Worm (Caenorhabditis elegans): ENCODE measurements around the gene vti-1.

Gene vti-1

DNA sequence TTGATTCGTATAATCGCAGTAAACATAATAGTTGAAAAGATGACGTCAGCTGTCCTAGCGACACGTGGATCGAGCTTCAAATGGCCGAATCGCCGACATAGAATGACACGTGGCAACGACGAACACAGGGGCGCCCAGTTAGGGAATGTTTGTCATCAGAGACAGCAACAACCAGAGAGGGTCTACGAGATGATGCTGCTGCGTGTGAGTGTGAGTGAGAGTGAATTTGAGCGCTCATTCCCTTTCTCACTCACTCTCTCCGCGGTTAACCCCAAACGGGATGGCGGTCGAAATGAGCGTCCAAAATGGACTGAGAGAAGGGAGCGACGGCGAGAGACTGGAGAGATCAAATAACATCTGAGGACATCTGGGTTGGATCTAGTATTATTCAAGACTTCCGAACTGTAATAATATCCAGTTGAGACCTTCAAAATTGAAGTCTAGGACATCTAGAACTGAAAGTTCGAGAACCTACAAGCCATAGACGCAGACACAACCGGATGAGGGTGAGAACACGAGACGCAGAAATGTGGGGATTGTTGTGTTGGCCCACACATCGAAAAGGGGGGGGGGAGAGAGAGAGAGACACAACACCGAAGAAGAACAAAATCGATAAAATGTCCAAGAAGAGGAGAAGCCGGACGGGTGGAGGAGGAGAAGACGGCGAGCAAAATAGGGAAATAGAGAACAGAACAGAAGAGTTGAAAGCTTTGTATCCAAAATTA, 27.6 kb upstream of the vti-1 start (continued):
- TF ChIP-seq K11D2.4 (GFP tag; IDR thresholded peaks at IDR 0.05), result 0 out of 2 replicates have a peak, but pooled peaks have one; percentile 12
- TF ChIP-seq F57C9.4 (tag; optimal IDR thresholded peaks at IDR 0.05), result no peak
- no peak for TF ChIP-seq sptf-2 (GFP tag; optimal IDR thresholded peaks at IDR 0.05)
- no peak for TF ChIP-seq F57A8.1 (GFP tag; optimal IDR thresholded peaks at IDR 0.05)
- peak; percentile 62 for TF ChIP-seq attf-5 (GFP tag; optimal IDR thresholded peaks at IDR 0.05)

- TF ChIP-seq Y53F4B.3 (GFP tag; IDR thresholded peaks at IDR 0.05), result no peak
- no peak for TF ChIP-seq dox-1 (GFP tag; IDR thresholded peaks at IDR 0.05)
- no peak for TF ChIP-seq mes-4 (tag; optimal IDR thresholded peaks at IDR 0.05)
- TF ChIP-seq mel-28 (tag; optimal IDR thresholded peaks at IDR 0.05; ENCODE audit: borderline replicate concordance), result no peak
- no peak for TF ChIP-seq madf-3 (GFP tag; IDR thresholded peaks at IDR 0.05)
- TF ChIP-seq aptf-2 (GFP tag; conservative IDR thresholded peaks at IDR 0.05), result no peak
- no peak for TF ChIP-seq Y53G8AR.9 (GFP tag; conservative IDR thresholded peaks at IDR 0.05)
- TF ChIP-seq ztf-18 (tag; optimal IDR thresholded peaks at IDR 0.05), result peak; percentile 13
- TF ChIP-seq madf-6 (GFP tag; IDR thresholded peaks at IDR 0.05), result peak; percentile 36; the same call in 1 of the 2 replicates
- TF ChIP-seq lin-40 (tag; optimal IDR thresholded peaks at IDR 0.05), result no peak
- no peak for TF ChIP-seq hrde-1 (tag; optimal IDR thresholded peaks at IDR 0.05; ENCODE audit: borderline replicate concordance)
- TF ChIP-seq dpl-1 (GFP tag; optimal IDR thresholded peaks at IDR 0.05), result peak; percentile 20
- no peak for TF ChIP-seq athp-1 (tag; optimal IDR thresholded peaks at IDR 0.05)
- TF ChIP-seq snpc-1.1 (tag; optimal IDR thresholded peaks at IDR 0.05; ENCODE audit: insufficient read depth), result peak; percentile 9
- no peak for TF ChIP-seq zfh-2 (GFP tag; conservative IDR thresholded peaks at IDR 0.05)
- peak; percentile 43 for TF ChIP-seq efl-1 (GFP tag; optimal IDR thresholded peaks at IDR 0.05)
- TF ChIP-seq pha-4 (tag; optimal IDR thresholded peaks at IDR 0.05), result no peak
- TF ChIP-seq snpc-4 (GFP tag; optimal IDR thresholded peaks at IDR 0.05), result no peak
- peak in 1 of 4 experiments; percentile 72 for TF ChIP-seq snpc-4 (tag; optimal IDR thresholded peaks at IDR 0.05)
- TF ChIP-seq attf-6 (GFP tag; IDR thresholded peaks at IDR 0.05), result peak; percentile 65; the same call in 1 of the 2 replicates
- no peak for TF ChIP-seq F33H1.4 (GFP tag; IDR thresholded peaks at IDR 0.05)
- TF ChIP-seq snpc-1.3 (tag; optimal IDR thresholded peaks at IDR 0.05; ENCODE audit: insufficient read depth), result peak; percentile 4
- no peak for TF ChIP-seq gei-17 (GFP tag; optimal IDR thresholded peaks at IDR 0.05)
- TF ChIP-seq rec-8 (tag; optimal IDR thresholded peaks at IDR 0.05), result no peak
These were observed 26.3 kb upstream of the vti-1 start, which contains the start of gene gdi-1 for ce11 chrIV:14792602-14793232. Gene gdi-1, minus strand, starts transcription at chrIV:14792887.

DNA sequence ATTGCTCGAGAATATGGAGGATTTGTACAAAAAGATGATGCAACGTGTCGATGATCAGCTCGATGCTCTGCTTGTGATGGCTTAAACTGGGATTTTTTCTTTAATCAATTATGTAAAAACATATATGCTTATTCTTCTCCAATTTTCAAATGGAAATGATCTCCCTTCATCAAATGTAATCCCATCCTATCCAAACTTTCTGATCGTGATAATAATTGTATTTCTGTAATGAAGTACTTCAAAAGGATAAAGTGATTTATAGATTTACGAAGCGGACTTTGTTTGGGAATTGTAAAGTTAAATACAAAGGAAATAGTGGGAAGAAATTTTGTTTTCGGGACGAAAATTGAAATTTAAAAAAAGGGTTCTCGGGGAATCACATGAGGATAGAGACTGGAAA, 24.1 kb upstream of the vti-1 start:
- no peak for TF ChIP-seq hlh-26 (GFP tag; conservative IDR thresholded peaks at IDR 0.05)
- no peak for TF ChIP-seq ztf-22 (GFP tag; optimal IDR thresholded peaks at IDR 0.05)
- no peak for TF ChIP-seq bed-2 (GFP tag; IDR thresholded peaks at IDR 0.05)
- TF ChIP-seq ceh-58 (GFP tag; IDR thresholded peaks at IDR 0.05), result no peak
- no peak for TF ChIP-seq B0035.1 (tag; optimal IDR thresholded peaks at IDR 0.05)
- TF ChIP-seq F55B11.4 (tag; optimal IDR thresholded peaks at IDR 0.05; ENCODE audit: borderline replicate concordance, insufficient read depth), result no peak
- no peak for TF ChIP-seq F39B2.1 (GFP tag; IDR thresholded peaks at IDR 0.05)
- peak; percentile 95 for TF ChIP-seq attf-6 (GFP tag; IDR thresholded peaks at IDR 0.05)
- no peak for TF ChIP-seq nhr-80 (tag; optimal IDR thresholded peaks at IDR 0.05)
- 0 out of 2 replicates have a peak, but pooled peaks have one; percentile 26 for TF ChIP-seq ekl-4 (GFP tag; IDR thresholded peaks at IDR 0.05)
- peak; percentile 21 for TF ChIP-seq lin-54 (GFP tag; optimal IDR thresholded peaks at IDR 0.05)
- peak in 1 of 3 experiments; percentile 62 for TF ChIP-seq lin-35 (GFP tag; optimal IDR thresholded peaks at IDR 0.05)
- TF ChIP-seq egl-18 (GFP tag; IDR thresholded peaks at IDR 0.05), result no peak
- TF ChIP-seq attf-5 (GFP tag; optimal IDR thresholded peaks at IDR 0.05), result no peak
- TF ChIP-seq snpc-3.4 (tag; optimal IDR thresholded peaks at IDR 0.05), result no peak
- no peak for TF ChIP-seq madf-10 (tag; optimal IDR thresholded peaks at IDR 0.05)
- no peak for TF ChIP-seq ceh-91 (GFP tag; IDR thresholded peaks at IDR 0.05)
- no peak for TF ChIP-seq mel-28 (tag; optimal IDR thresholded peaks at IDR 0.05; ENCODE audit: borderline replicate concordance)

Measured in whole organism, young adult.